Fruit fly (Drosophila melanogaster): ENCODE measurements around the gene jvl.

Gene jvl

DNA sequence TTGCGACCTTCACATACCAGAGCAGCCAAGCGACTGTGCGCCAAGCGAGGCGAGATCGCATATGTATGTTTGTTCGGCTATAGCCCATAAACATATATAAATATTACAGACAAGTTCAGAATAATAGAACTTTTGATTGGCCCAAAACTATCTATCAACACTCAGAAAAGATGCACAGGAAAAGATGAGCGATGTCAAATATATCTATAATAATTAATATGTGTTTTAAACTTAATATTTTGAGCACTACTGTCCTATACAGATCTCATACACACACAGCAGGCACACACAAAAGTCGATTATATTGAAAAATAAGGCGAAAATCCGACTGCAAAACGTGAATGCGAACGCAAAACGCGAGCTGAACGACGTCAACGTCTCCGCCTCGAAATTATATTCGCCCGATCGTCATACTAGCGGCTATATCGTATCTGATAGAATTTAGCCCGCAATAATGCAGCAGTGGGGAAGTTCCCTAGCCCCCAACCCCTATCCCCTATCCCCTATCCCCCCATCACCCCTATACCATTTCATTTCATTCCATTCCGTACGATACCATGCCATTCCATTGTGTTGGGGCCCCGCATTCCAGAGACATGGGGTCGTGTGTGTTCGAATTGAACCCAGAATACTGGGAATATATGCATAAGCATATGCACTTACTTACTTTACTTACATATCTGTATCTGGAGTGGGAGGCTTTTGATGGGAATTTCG lies 29.8 kb upstream of the jvl start (continued):
- TF ChIP-seq HmgZ (tag; optimal IDR thresholded peaks at IDR 0.05) (peak; percentile 4), Atf6 (GFP tag; IDR thresholded peaks at IDR 0.05) (peak; percentile 52; the same call in 1 of the 2 replicates), CG32532 (GFP tag; IDR thresholded peaks at IDR 0.05) (peak; percentile 54; the same call in 1 of the 2 replicates), CG9609 (GFP tag; optimal IDR thresholded peaks at IDR 0.05) (no peak), pfk (GFP tag; optimal IDR thresholded peaks at IDR 0.05) (peak; percentile 56), Med (GFP tag) (peak; percentile 50), CG12391 (tag; optimal IDR thresholded peaks at IDR 0.05) (peak; percentile 31), CG12659 (GFP tag; optimal IDR thresholded peaks at IDR 0.05) (peak; percentile 27), lilli (GFP tag; optimal IDR thresholded peaks at IDR 0.05) (peak; percentile 19), danr (GFP tag; IDR thresholded peaks at IDR 0.05) (no peak), dysf (GFP tag; IDR thresholded peaks at IDR 0.05) (peak; percentile 62; the same call in 2 of the 3 replicates), Ada2b (GFP tag; IDR thresholded peaks at IDR 0.05) (peak; percentile 45)

DNA sequence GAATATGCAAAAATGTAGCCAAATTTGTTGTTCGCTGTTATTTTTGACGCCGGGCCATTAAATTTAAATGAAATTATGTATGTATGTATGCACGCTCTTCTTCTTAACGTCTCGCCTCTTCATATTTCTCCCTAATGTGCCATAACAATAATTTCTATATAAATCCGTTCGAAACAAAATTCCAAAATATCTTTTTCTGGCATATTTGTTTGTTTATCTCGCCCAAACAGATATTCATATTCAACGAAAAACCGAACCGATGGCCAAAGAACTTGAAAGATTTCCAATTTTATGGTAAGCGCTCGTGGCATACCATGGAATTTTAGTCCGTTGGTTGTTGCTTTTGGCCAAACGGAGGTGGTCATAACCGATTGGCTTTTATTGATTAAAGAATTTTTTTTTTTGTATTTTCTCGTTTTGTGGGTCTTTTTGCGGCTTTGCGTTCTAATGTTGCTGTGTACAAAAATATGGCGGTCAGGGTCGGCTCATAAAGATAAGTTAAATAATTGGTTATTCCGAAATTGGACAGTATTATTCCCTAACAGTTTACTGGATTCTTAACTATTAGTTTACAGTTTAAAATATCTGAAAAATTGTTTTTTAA lies 28.2 kb upstream of the jvl start:
- TF ChIP-seq CG17385 (GFP tag; optimal IDR thresholded peaks at IDR 0.05) (peak; percentile 17), Atf6 (GFP tag; IDR thresholded peaks at IDR 0.05) (0 out of 2 replicates have a peak, but pooled peaks have one; percentile 31), Hey (tag; optimal IDR thresholded peaks at IDR 0.05) (no peak), CG12769 (tag; optimal IDR thresholded peaks at IDR 0.05) (peak; percentile 15), exex (tag; optimal IDR thresholded peaks at IDR 0.05) (peak; percentile 69), HLH54F (GFP tag; optimal IDR thresholded peaks at IDR 0.05) (no peak), CG7745 (tag; optimal IDR thresholded peaks at IDR 0.05) (no peak), vvl (GFP tag; IDR thresholded peaks at IDR 0.05) (peak; percentile 52; the same call in 1 of the 2 replicates), Med (GFP tag) (peak; percentile 12), CG2199 (GFP tag; IDR thresholded peaks at IDR 0.05) (peak; percentile 56; the same call in 1 of the 3 replicates), sug (tag; optimal IDR thresholded peaks at IDR 0.05) (peak; percentile 60), chinmo (GFP tag; IDR thresholded peaks at IDR 0.05; ENCODE audit: partially characterized antibody) (0 out of 4 replicates have a peak, but pooled peaks have one; percentile 40), CG13894 (tag; optimal IDR thresholded peaks at IDR 0.05) (peak; percentile 58), Pdp1 (GFP tag; optimal IDR thresholded peaks at IDR 0.05) (peak in 1 of 2 experiments; percentile 17), sd (tag; optimal IDR thresholded peaks at IDR 0.05) (peak; percentile 96), abd-A (tag; optimal IDR thresholded peaks at IDR 0.05) (peak; percentile 51), eve (GFP tag; optimal IDR thresholded peaks at IDR 0.05) (no peak)

DNA sequence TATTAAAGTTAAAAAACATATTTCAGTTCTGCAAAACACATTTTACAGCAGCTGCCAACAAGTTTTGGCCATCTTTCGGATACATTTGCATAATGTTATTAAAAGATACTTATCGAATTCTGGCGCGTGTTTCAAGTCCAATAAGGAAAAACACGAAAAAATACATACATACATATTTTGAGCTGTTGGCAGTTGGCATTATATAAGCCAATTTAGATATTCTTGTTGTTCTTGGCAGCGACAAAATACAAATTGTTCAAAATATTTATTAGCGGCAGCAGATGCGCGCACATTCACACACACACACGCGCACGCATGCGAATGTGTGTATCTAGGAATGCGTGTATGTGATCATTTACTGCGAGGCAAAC lies 27.6 kb upstream of the jvl start:
- TF ChIP-seq nerfin-1 (tag; optimal IDR thresholded peaks at IDR 0.05) (peak; percentile 17), D19B (GFP tag; optimal IDR thresholded peaks at IDR 0.05) (no peak), sens (GFP tag) (peak; percentile 92), D19A (tag; optimal IDR thresholded peaks at IDR 0.05) (no peak), Pdp1 (GFP tag; optimal IDR thresholded peaks at IDR 0.05) (peak in 1 of 2 experiments; percentile 89), kay (GFP tag; optimal IDR thresholded peaks at IDR 0.05) (no peak), ab (GFP tag; optimal IDR thresholded peaks at IDR 0.05) (no peak), CG32767 (GFP tag; IDR thresholded peaks at IDR 0.05) (peak; percentile 28; the same call in 1 of the 2 replicates), stc (GFP tag; IDR thresholded peaks at IDR 0.05) (no peak), Xrp1 (GFP tag; IDR thresholded peaks at IDR 0.05) (peak; percentile 30; the same call in 1 of the 2 replicates), ara (GFP tag; IDR thresholded peaks at IDR 0.05) (peak; percentile 30; the same call in 1 of the 2 replicates), CG2202 (tag; optimal IDR thresholded peaks at IDR 0.05) (peak; percentile 27), sna (GFP tag; IDR thresholded peaks at IDR 0.05; ENCODE audit: partially characterized antibody) (peak; percentile 21; the same call in 1 of the 2 replicates), E2f2 (GFP tag; IDR thresholded peaks at IDR 0.05) (0 out of 2 replicates have a peak, but pooled peaks have one; percentile 7), B-H1 (GFP tag; IDR thresholded peaks at IDR 0.05) (no peak), CG13287 (GFP tag; IDR thresholded peaks at IDR 0.05; ENCODE audit: partially characterized antibody) (no peak), usp (GFP tag; optimal IDR thresholded peaks at IDR 0.05) (no peak), Vsx1 (GFP tag; optimal IDR thresholded peaks at IDR 0.05) (peak; percentile 14), HLH54F (GFP tag; optimal IDR thresholded peaks at IDR 0.05) (no peak), dmrt11E (tag; optimal IDR thresholded peaks at IDR 0.05) (peak; percentile 16), CG17328 (GFP tag; IDR thresholded peaks at IDR 0.05) (no peak)

All from whole organism, embryonic.